Worm (Caenorhabditis elegans): ENCODE results near the gene rocf-1.

DNA sequence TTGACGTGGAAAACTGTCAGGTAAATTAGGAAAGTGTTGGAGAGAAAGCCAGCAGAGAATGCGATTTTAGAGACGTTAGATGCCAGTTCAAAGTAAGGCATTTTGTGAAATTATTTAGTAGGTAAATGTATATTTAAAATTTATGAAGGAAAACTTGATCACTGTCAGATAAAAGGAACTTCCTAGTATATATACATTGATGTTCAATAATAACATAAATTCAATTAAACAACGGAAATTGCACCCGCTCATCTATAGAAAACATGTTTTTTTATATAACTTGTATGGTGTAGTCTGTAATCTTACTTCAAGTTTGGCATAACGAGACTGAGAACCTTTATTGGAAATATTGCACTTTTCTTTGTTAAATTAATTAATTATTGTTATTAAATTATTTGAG is 5.2 kb downstream of the rocf-1 start, which contains the start of gene str-71:
- TF ChIP-seq W03F9.2 (tag; optimal IDR thresholded peaks at IDR 0.05) (no peak), dao-5 (tag; optimal IDR thresholded peaks at IDR 0.05) (no peak)
